Worm (Caenorhabditis elegans) whole organism, young adult: Measurements from ENCODE around the gene Y39E4A.1.

Experiments
- ama-1 ChIP-seq, 3 experiments: fragments of 150-350 bp in 1 of 3; sonication (generic microtip) in 2 of 3; optimal IDR thresholded peaks; 2 replicates each; lab custom pipeline; 2014 to 2018; ENCODE audit warnings: missing biosample characterization in 2 of 3, missing genetic modification characterization in 2 of 3, missing genetic modification reagents in 2 of 3
- nfya-1 ChIP-seq: sonication (generic microtip); optimal IDR thresholded peaks from 2 replicates; lab custom pipeline; 2017; ENCODE audit warnings: antibody characterized with exemption, missing compliant biosample characterization, missing genetic modification characterization, borderline replicate concordance; ENCODE audit not compliant: insufficient read depth
- nhr-27 ChIP-seq: fragments of 200-800 bp; sonication (Bioruptor generic); optimal IDR thresholded peaks from 2 replicates; lab custom pipeline; 2018; ENCODE audit warnings: mild to moderate bottlenecking, missing genetic modification characterization, moderate library complexity, missing compliant biosample characterization

ce11 chrIII:12960705-12961104 is 9.5 kb downstream of the Y39E4A.1 start:
- TF ChIP-seq ama-1 (optimal IDR thresholded peaks at IDR 0.05; lab: Kevin White, UChicago) = no peak
- TF ChIP-seq ama-1 (GFP tag; optimal IDR thresholded peaks at IDR 0.05; lab: Kevin White, UChicago) = no peak
- no peak for TF ChIP-seq nfya-1 (tag; lab: Kevin White, UChicago)
- no peak for TF ChIP-seq nhr-27
